Worm (Caenorhabditis elegans): ENCODE data around the gene pac-1.
A peak's percentile ranks its signal among the peaks of the same experiment; 100 is the strongest.

pac-1 gene

DNA sequence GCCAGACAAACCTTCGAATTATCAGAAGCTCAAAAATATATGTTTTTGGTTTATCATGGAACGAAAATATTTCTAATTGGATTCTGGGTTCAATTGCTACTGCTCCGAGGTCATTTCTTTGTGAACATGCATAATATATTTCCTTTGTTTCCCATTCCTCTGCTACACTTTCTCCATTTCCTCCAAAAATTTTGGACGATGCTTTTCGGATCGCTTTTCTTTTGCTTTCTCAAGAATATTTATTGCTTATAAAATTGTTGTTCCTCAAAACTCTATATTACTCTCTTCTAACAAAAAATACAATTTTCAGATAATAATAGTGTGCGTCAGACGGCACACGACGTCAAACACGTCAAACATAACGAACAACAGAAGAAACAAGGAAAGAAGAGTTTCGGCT, at the start of gene pac-1:
Gene pac-1 (plus strand): TSS at position 301 of the 400 bp plus-strand sequence.
- TF ChIP-seq ceh-16 (tag; optimal IDR thresholded peaks at IDR 0.05) (no peak), nhr-237 (tag; optimal IDR thresholded peaks at IDR 0.05) (no peak), elt-2 (tag; optimal IDR thresholded peaks at IDR 0.05) (no peak), lin-39 (tag; optimal IDR thresholded peaks at IDR 0.05) (no peak), elt-1 (tag; optimal IDR thresholded peaks at IDR 0.05) (no peak)

DNA sequence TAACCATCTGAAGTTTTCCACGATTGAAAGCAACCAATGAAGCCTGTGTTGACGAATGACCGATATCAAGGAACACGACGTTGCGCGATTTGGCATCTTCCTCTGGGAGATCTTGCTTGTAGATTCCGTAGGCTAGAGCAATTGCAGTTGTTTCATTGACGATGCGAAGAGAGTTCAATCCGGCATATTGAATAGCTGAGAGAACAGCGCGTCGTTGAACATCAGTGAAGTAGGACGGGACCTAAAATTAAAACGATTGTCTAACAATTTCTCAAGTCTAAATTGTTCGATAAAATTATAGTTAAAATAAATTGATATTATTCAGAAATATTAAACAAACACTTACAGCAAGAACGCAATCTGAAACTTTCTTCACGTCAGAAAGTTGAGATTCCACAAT, 48.7 kb upstream of the pac-1 start:
- peak; percentile 81 for TF ChIP-seq ama-1 (optimal IDR thresholded peaks at IDR 0.05)
- TF ChIP-seq eor-1 (tag; optimal IDR thresholded peaks at IDR 0.05): no peak
- peak; percentile 16 for TF ChIP-seq pha-4 (tag; optimal IDR thresholded peaks at IDR 0.05)
- TF ChIP-seq unc-39 (tag; optimal IDR thresholded peaks at IDR 0.05): no peak

- TF ChIP-seq ama-1 (optimal IDR thresholded peaks at IDR 0.05): no peak
- TF ChIP-seq pqm-1 (tag; optimal IDR thresholded peaks at IDR 0.05): no peak
- no peak for TF ChIP-seq snpc-4 (tag; optimal IDR thresholded peaks at IDR 0.05)
- no peak for TF ChIP-seq lin-15B (tag; optimal IDR thresholded peaks at IDR 0.05)
- no peak for TF ChIP-seq nhr-77 (tag; optimal IDR thresholded peaks at IDR 0.05)
- no peak for TF ChIP-seq ztf-4 (tag; optimal IDR thresholded peaks at IDR 0.05)
- no peak for TF ChIP-seq ZK546.5 (tag; optimal IDR thresholded peaks at IDR 0.05)
- no peak for TF ChIP-seq fos-1 (tag; optimal IDR thresholded peaks at IDR 0.05)
- no peak for TF ChIP-seq eor-1 (tag; optimal IDR thresholded peaks at IDR 0.05)
- TF ChIP-seq skn-1 (tag; optimal IDR thresholded peaks at IDR 0.05): no peak
- no peak for TF ChIP-seq nhr-28 (tag; optimal IDR thresholded peaks at IDR 0.05)
- TF ChIP-seq nhr-76 (tag; optimal IDR thresholded peaks at IDR 0.05): no peak
- no peak for TF ChIP-seq unc-62 (GFP tag; optimal IDR thresholded peaks at IDR 0.05)
- no peak for TF ChIP-seq fkh-2 (tag; optimal IDR thresholded peaks at IDR 0.05)
Observed at ce11 chrIII:8446534-8446933, 48.3 kb upstream of the pac-1 start, which contains the start of gene hsp-110. Gene hsp-110 (minus strand): TSS chrIII:8446909.

DNA sequence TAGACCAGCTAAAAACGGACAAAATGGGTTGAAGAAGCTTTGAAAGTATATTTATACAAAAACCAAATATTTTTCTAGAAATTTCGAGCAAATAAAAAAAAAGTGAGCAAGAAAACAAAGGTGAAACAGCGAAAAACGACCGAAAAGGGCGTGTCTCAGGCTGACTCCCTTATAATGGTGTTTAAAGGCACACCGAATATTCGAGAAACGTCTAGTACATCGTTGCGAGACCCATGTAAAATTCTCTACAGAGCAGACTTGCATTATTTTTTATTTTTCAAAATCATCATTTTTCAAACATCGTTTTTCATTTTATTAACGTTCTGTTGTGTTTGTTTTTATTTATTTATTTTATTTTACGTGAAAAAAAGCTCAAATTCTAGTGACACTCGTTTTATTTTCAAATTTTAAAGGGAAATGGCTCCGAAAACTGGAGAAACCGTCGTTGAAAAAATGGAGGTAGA, 47.8 kb upstream of the pac-1 start, which contains the start of gene rpn-3:
Gene rpn-3 (plus strand): TSS at position 414 of the 464 bp plus-strand sequence.
- peak; percentile 99 for TF ChIP-seq lin-15B (tag; optimal IDR thresholded peaks at IDR 0.05)
- peak; percentile 83 for TF ChIP-seq snpc-4 (tag; optimal IDR thresholded peaks at IDR 0.05)
- peak; percentile 93 for TF ChIP-seq ama-1 (optimal IDR thresholded peaks at IDR 0.05)
- no peak for TF ChIP-seq nhr-67 (tag; optimal IDR thresholded peaks at IDR 0.05)
- TF ChIP-seq skn-1 (tag; optimal IDR thresholded peaks at IDR 0.05): peak; percentile 100
- TF ChIP-seq nhr-12 (tag; optimal IDR thresholded peaks at IDR 0.05): no peak
- peak; percentile 95 for TF ChIP-seq hmg-11 (tag; optimal IDR thresholded peaks at IDR 0.05)
- TF ChIP-seq daf-12 (tag; optimal IDR thresholded peaks at IDR 0.05): no peak
- peak; percentile 70 for TF ChIP-seq fkh-2 (tag; optimal IDR thresholded peaks at IDR 0.05)
- TF ChIP-seq elt-3 (tag; optimal IDR thresholded peaks at IDR 0.05): peak in 1 of 3 experiments; percentile 19
- peak; percentile 43 for TF ChIP-seq ZK546.5 (tag; optimal IDR thresholded peaks at IDR 0.05)
- no peak for TF ChIP-seq aly-2 (tag; optimal IDR thresholded peaks at IDR 0.05)
- TF ChIP-seq zag-1 (tag; optimal IDR thresholded peaks at IDR 0.05): no peak
- TF ChIP-seq egl-27 (tag; optimal IDR thresholded peaks at IDR 0.05): peak; percentile 56
- TF ChIP-seq unc-62 (GFP tag; optimal IDR thresholded peaks at IDR 0.05): no peak
- TF ChIP-seq nhr-11 (tag; optimal IDR thresholded peaks at IDR 0.05): peak; percentile 92
- TF ChIP-seq ceh-9 (tag; optimal IDR thresholded peaks at IDR 0.05): no peak
- no peak for TF ChIP-seq nhr-237 (tag; optimal IDR thresholded peaks at IDR 0.05)
- TF ChIP-seq fkh-10 (GFP tag; optimal IDR thresholded peaks at IDR 0.05): peak; percentile 94
- TF ChIP-seq R02D3.7 (tag; optimal IDR thresholded peaks at IDR 0.05): peak; percentile 88
- no peak for TF ChIP-seq unc-39 (tag; optimal IDR thresholded peaks at IDR 0.05)
- peak; percentile 98 for TF ChIP-seq nfya-1 (tag; optimal IDR thresholded peaks at IDR 0.05; ENCODE audit: insufficient read depth)
- peak; percentile 85 for TF ChIP-seq ceh-28 (tag; optimal IDR thresholded peaks at IDR 0.05)
- TF ChIP-seq nhr-77 (tag; optimal IDR thresholded peaks at IDR 0.05): peak; percentile 85
- TF ChIP-seq lsy-12 (tag; optimal IDR thresholded peaks at IDR 0.05): peak; percentile 98
- peak; percentile 51 for TF ChIP-seq fos-1 (tag; optimal IDR thresholded peaks at IDR 0.05)
- peak; percentile 72 for TF ChIP-seq ceh-82 (tag; optimal IDR thresholded peaks at IDR 0.05)
- TF ChIP-seq pqm-1 (tag; optimal IDR thresholded peaks at IDR 0.05): peak; percentile 91
- peak in 1 of 2 experiments; percentile 89 for TF ChIP-seq eor-1 (tag; optimal IDR thresholded peaks at IDR 0.05)
- TF ChIP-seq jun-1 (tag; optimal IDR thresholded peaks at IDR 0.05): peak; percentile 95
- TF ChIP-seq elt-2 (tag; optimal IDR thresholded peaks at IDR 0.05): peak; percentile 70
- peak; percentile 98 for TF ChIP-seq sea-2 (GFP tag; optimal IDR thresholded peaks at IDR 0.05)
- peak; percentile 65 for TF ChIP-seq ztf-4 (tag; optimal IDR thresholded peaks at IDR 0.05)
- TF ChIP-seq lin-39 (tag; optimal IDR thresholded peaks at IDR 0.05): peak; percentile 93
- peak; percentile 94 for TF ChIP-seq nhr-43 (tag; optimal IDR thresholded peaks at IDR 0.05; ENCODE audit: poor library complexity, severe bottlenecking)
- TF ChIP-seq elt-1 (tag; optimal IDR thresholded peaks at IDR 0.05): peak; percentile 60
- no peak for TF ChIP-seq ztf-11 (tag; optimal IDR thresholded peaks at IDR 0.05)
- peak; percentile 100 for TF ChIP-seq pha-4 (tag; optimal IDR thresholded peaks at IDR 0.05)
- TF ChIP-seq egl-5 (tag; optimal IDR thresholded peaks at IDR 0.05): peak; percentile 80
- TF ChIP-seq tbx-2 (tag; optimal IDR thresholded peaks at IDR 0.05): peak; percentile 82
- peak; percentile 95 for TF ChIP-seq nhr-25 (tag; optimal IDR thresholded peaks at IDR 0.05)
- TF ChIP-seq ceh-16 (tag; optimal IDR thresholded peaks at IDR 0.05): peak; percentile 45
- TF ChIP-seq nhr-76 (tag; optimal IDR thresholded peaks at IDR 0.05): peak; percentile 79

Data from whole organism, L3 larva.